Worm (Caenorhabditis elegans) whole organism, L1 larva: ENCODE results near the gene abu-1.
A peak's percentile ranks its signal among the peaks of the same experiment; 100 is the strongest.

Experiments used
- C04F5.9 ChIP-seq: sonication (generic microtip); optimal IDR thresholded peaks from 2 replicates; lab custom pipeline; 2016; ENCODE audit warnings: missing genetic modification characterization, missing compliant biosample characterization
- C16A3.4 ChIP-seq: fragments of 150-350 bp; optimal IDR thresholded peaks from 2 replicates; lab custom pipeline; 2014; ENCODE audit warnings: missing biosample characterization, missing genetic modification characterization
- C34B4.2 ChIP-seq: sonication (generic microtip); optimal IDR thresholded peaks from 2 replicates; lab custom pipeline; 2017; ENCODE audit warnings: mild to moderate bottlenecking, missing genetic modification characterization, missing compliant biosample characterization
- F16B12.6 ChIP-seq: fragments of 150-350 bp; optimal IDR thresholded peaks from 2 replicates; lab custom pipeline; 2014; ENCODE audit warnings: missing biosample characterization, missing genetic modification characterization
- Y116A8C.19 ChIP-seq: sonication (generic microtip); optimal IDR thresholded peaks from 2 replicates; lab custom pipeline; 2016; ENCODE audit warnings: missing compliant biosample characterization, missing genetic modification characterization, borderline replicate concordance
- ceh-63 ChIP-seq: fragments of 200-800 bp; sonication (Bioruptor generic); optimal IDR thresholded peaks from 2 replicates; lab custom pipeline; 2018; ENCODE audit warnings: mild to moderate bottlenecking, missing genetic modification characterization, missing compliant biosample characterization
- ceh-88 ChIP-seq: fragments of 200-800 bp; sonication (Bioruptor generic); IDR thresholded peaks from 2 replicates; pipeline ENCODE4 v1.3.6; 2022; ENCODE audit warnings: missing genetic modification characterization, missing compliant biosample characterization
- ceh-90 ChIP-seq: sonication (generic microtip); optimal IDR thresholded peaks from 2 replicates; lab custom pipeline; 2016; ENCODE audit warnings: missing genetic modification characterization, missing compliant biosample characterization
- ces-1 ChIP-seq: fragments of 150-350 bp; optimal IDR thresholded peaks from 2 replicates; lab custom pipeline; 2014; ENCODE audit warnings: missing biosample characterization, missing genetic modification reagents, missing genetic modification characterization
- efl-1 ChIP-seq, 4 experiments: fragments of 150-350 bp; optimal IDR thresholded peaks in 3 of 4; peaks in 1 of 4; 1 replicate in 1 of 4; 2 replicates in 3 of 4; lab custom pipeline; 2014; ENCODE audit warnings: missing biosample characterization in 2 of 4, missing genetic modification characterization in 2 of 4, missing genetic modification reagents in 2 of 4
- efl-3 ChIP-seq: fragments of 200-800 bp; sonication (Bioruptor generic); optimal IDR thresholded peaks from 2 replicates; lab custom pipeline; 2018; ENCODE audit warnings: mild to moderate bottlenecking, missing genetic modification characterization, missing compliant biosample characterization
- egl-13 ChIP-seq: sonication (generic microtip); optimal IDR thresholded peaks from 2 replicates; lab custom pipeline; 2016; ENCODE audit warnings: missing genotype, missing genetic modification reagents, missing genetic modification characterization, missing compliant biosample characterization
- elt-2 ChIP-seq: sonication (generic microtip); optimal IDR thresholded peaks from 2 replicates; lab custom pipeline; 2016; ENCODE audit warnings: missing genetic modification characterization, mild to moderate bottlenecking, inconsistent platforms, missing compliant biosample characterization, missing genetic modification reagents
- elt-3 ChIP-seq, 6 experiments: fragments of 150-350 bp in 1 of 6; sonication (generic microtip); optimal IDR thresholded peaks; 2 replicates each; lab custom pipeline; 2017 to 2018; ENCODE audit warnings: missing biosample characterization in 6 of 6, missing genetic modification characterization in 6 of 6, inconsistent platforms in 1 of 6
- ets-5 ChIP-seq: fragments of 200-800 bp; sonication (Bioruptor generic); IDR thresholded peaks from 2 replicates; pipeline ENCODE4 v1.3.6; 2022; ENCODE audit warnings: missing genetic modification characterization, missing compliant biosample characterization
- fkh-10 ChIP-seq: sonication (generic microtip); optimal IDR thresholded peaks from 2 replicates; lab custom pipeline; 2017; ENCODE audit warnings: missing biosample characterization, missing genetic modification reagents, missing genetic modification characterization
- fkh-8 ChIP-seq: sonication (generic microtip); optimal IDR thresholded peaks from 2 replicates; lab custom pipeline; 2016; ENCODE audit warnings: mild to moderate bottlenecking, missing genetic modification characterization, missing compliant biosample characterization
- fos-1 ChIP-seq: fragments of 150-350 bp; optimal IDR thresholded peaks from 2 replicates; lab custom pipeline; 2014; ENCODE audit warnings: missing biosample characterization, missing genetic modification characterization
- hlh-17 ChIP-seq: fragments of 200-800 bp; sonication (Bioruptor generic); optimal IDR thresholded peaks from 2 replicates; lab custom pipeline; 2018; ENCODE audit warnings: missing genetic modification characterization, mild to moderate bottlenecking, missing compliant biosample characterization, moderate library complexity, borderline replicate concordance
- lin-13 ChIP-seq: fragments of 150-350 bp; optimal IDR thresholded peaks from 2 replicates; lab custom pipeline; 2014; ENCODE audit warnings: missing biosample characterization, missing genetic modification reagents, missing genetic modification characterization
- lin-14 ChIP-seq: fragments of 200-800 bp; sonication (Bioruptor generic); optimal IDR thresholded peaks from 2 replicates; lab custom pipeline; 2018; ENCODE audit warnings: mild to moderate bottlenecking, missing genetic modification characterization, moderate library complexity, missing compliant biosample characterization
- lin-39 ChIP-seq: fragments of 150-350 bp; optimal IDR thresholded peaks from 2 replicates; lab custom pipeline; 2014; ENCODE audit warnings: missing biosample characterization, missing genetic modification reagents, missing genetic modification characterization
- lir-3 ChIP-seq: sonication (generic microtip); optimal IDR thresholded peaks from 2 replicates; lab custom pipeline; 2016; ENCODE audit warnings: mild to moderate bottlenecking, missing genetic modification characterization, moderate library complexity, missing compliant biosample characterization; ENCODE audit not compliant: poor library complexity
- lsy-2 ChIP-seq, 2 experiments: fragments of 150-350 bp; optimal IDR thresholded peaks; 2 replicates each; lab custom pipeline; 2014; ENCODE audit warnings: missing biosample characterization in 2 of 2, missing genetic modification characterization in 2 of 2
- mef-2 ChIP-seq: fragments of 150-350 bp; optimal IDR thresholded peaks from 2 replicates; lab custom pipeline; 2014; ENCODE audit warnings: missing biosample characterization, missing genetic modification characterization
- mep-1 ChIP-seq: fragments of 150-350 bp; optimal IDR thresholded peaks from 2 replicates; lab custom pipeline; 2014; ENCODE audit warnings: missing biosample characterization, missing genetic modification characterization
- nhr-11 ChIP-seq: fragments of 150-350 bp; optimal IDR thresholded peaks from 2 replicates; lab custom pipeline; 2014; ENCODE audit warnings: missing biosample characterization, missing genetic modification characterization
- nhr-237 ChIP-seq: fragments of 150-350 bp; optimal IDR thresholded peaks from 2 replicates; lab custom pipeline; 2014; ENCODE audit warnings: missing biosample characterization, missing genetic modification characterization
- nhr-28 ChIP-seq: fragments of 150-350 bp; optimal IDR thresholded peaks from 2 replicates; lab custom pipeline; 2014; ENCODE audit warnings: missing biosample characterization, missing genetic modification characterization
- nhr-47 ChIP-seq: sonication (generic microtip); optimal IDR thresholded peaks from 2 replicates; lab custom pipeline; 2016; ENCODE audit warnings: mild to moderate bottlenecking, missing genetic modification characterization, moderate library complexity, missing compliant biosample characterization
- nhr-71 ChIP-seq: sonication (generic microtip); optimal IDR thresholded peaks from 2 replicates; lab custom pipeline; 2016; ENCODE audit warnings: mild to moderate bottlenecking, missing genetic modification characterization, moderate library complexity, missing compliant biosample characterization
- nhr-76 ChIP-seq: sonication (generic microtip); optimal IDR thresholded peaks from 2 replicates; lab custom pipeline; 2017; ENCODE audit warnings: missing biosample characterization, missing genetic modification characterization
- nhr-77 ChIP-seq: fragments of 150-350 bp; optimal IDR thresholded peaks from 2 replicates; lab custom pipeline; 2014; ENCODE audit warnings: missing biosample characterization, missing genetic modification characterization
- nhr-84 ChIP-seq: sonication (generic microtip); optimal IDR thresholded peaks from 2 replicates; lab custom pipeline; 2017; ENCODE audit warnings: missing biosample characterization, missing genetic modification characterization
- nhr-85 ChIP-seq: sonication (generic microtip); peaks from one replicate; lab custom pipeline; 2016; ENCODE audit warnings: missing genetic modification characterization, inconsistent platforms, missing compliant biosample characterization
- pag-3 ChIP-seq: sonication (generic microtip); optimal IDR thresholded peaks from 2 replicates; lab custom pipeline; 2017; ENCODE audit warnings: missing genetic modification characterization, mild to moderate bottlenecking, missing compliant biosample characterization, antibody characterized with exemption, borderline replicate concordance; ENCODE audit not compliant: insufficient read depth
- snu-23 ChIP-seq: sonication (generic microtip); optimal IDR thresholded peaks from 2 replicates; lab custom pipeline; 2016; ENCODE audit warnings: missing genetic modification characterization, missing compliant biosample characterization
- sptf-1 ChIP-seq: fragments of 150-350 bp; optimal IDR thresholded peaks from 2 replicates; lab custom pipeline; 2014; ENCODE audit warnings: missing biosample characterization, missing genetic modification characterization
- tbx-2 ChIP-seq: sonication (generic microtip); optimal IDR thresholded peaks from 2 replicates; lab custom pipeline; 2016; ENCODE audit warnings: missing genetic modification characterization, missing compliant biosample characterization
- vab-15 ChIP-seq: sonication (generic microtip); optimal IDR thresholded peaks from 2 replicates; lab custom pipeline; 2017; ENCODE audit warnings: missing genotype, mild to moderate bottlenecking, missing genetic modification characterization, missing compliant biosample characterization
- zag-1 ChIP-seq: fragments of 150-350 bp; optimal IDR thresholded peaks from 2 replicates; lab custom pipeline; 2014; ENCODE audit warnings: missing biosample characterization, missing genetic modification characterization
- ztf-11 ChIP-seq, 2 experiments: sonication (generic microtip); optimal IDR thresholded peaks; 2 replicates each; lab custom pipeline; 2016 to 2017; ENCODE audit warnings: missing genetic modification characterization in 2 of 2, missing biosample characterization in 1 of 2, missing compliant biosample characterization in 1 of 2
- ztf-4 ChIP-seq: fragments of 150-350 bp; optimal IDR thresholded peaks from 2 replicates; lab custom pipeline; 2014; ENCODE audit warnings: missing biosample characterization, missing genetic modification characterization

abu-1 gene

ce11 chrV:10371177-10371576 lies 10.4 kb downstream of the abu-1 start (continued):
- TF ChIP-seq pag-3 (tag; lab: Kevin White, UChicago): no peak
- no peak for TF ChIP-seq mef-2 (tag; lab: Kevin White, UChicago)
- TF ChIP-seq sptf-1 (tag; lab: Kevin White, UChicago): no peak
- TF ChIP-seq lin-39: no peak
- TF ChIP-seq fos-1 (tag; lab: Kevin White, UChicago): no peak
- TF ChIP-seq ceh-90: no peak
- TF ChIP-seq C16A3.4 (tag; lab: Kevin White, UChicago): peak; percentile 5
- no peak for TF ChIP-seq Y116A8C.19
- TF ChIP-seq fkh-10: no peak
- TF ChIP-seq snu-23: peak; percentile 52
- no peak for TF ChIP-seq vab-15 (tag; lab: Kevin White, UChicago)
- no peak for TF ChIP-seq nhr-11 (tag; lab: Kevin White, UChicago)
- TF ChIP-seq egl-13 (tag; lab: Kevin White, UChicago): no peak
- no peak for TF ChIP-seq ets-5 (GFP tag; lab: Robert Waterston, UW)
- TF ChIP-seq nhr-76 (tag; lab: Kevin White, UChicago): no peak
- no peak for TF ChIP-seq fkh-8 (tag; lab: Kevin White, UChicago)
- no peak for TF ChIP-seq ceh-63
- TF ChIP-seq nhr-237: no peak
- TF ChIP-seq lin-14 (GFP tag; lab: Kevin White, UChicago): peak; percentile 68
- TF ChIP-seq efl-1 (optimal IDR thresholded peaks at IDR 0.05; lab: Kevin White, UChicago): no peak
- peak in 1 of 2 experiments; percentile 59 for TF ChIP-seq efl-1 (GFP tag; optimal IDR thresholded peaks at IDR 0.05 in 1 of 2; lab: Kevin White, UChicago)
- peak; percentile 49 for TF ChIP-seq nhr-71 (tag; lab: Kevin White, UChicago)
- peak; percentile 76 for TF ChIP-seq elt-2
- TF ChIP-seq lir-3: no peak
- no peak for TF ChIP-seq mep-1 (tag; lab: Kevin White, UChicago)
- TF ChIP-seq F16B12.6 (tag; lab: Kevin White, UChicago): no peak
- TF ChIP-seq ces-1 (GFP tag; lab: Kevin White, UChicago): no peak
- no peak for TF ChIP-seq nhr-77 (tag; lab: Kevin White, UChicago)
- no peak for TF ChIP-seq efl-3 (GFP tag; lab: Kevin White, UChicago)
- TF ChIP-seq elt-3 (tag; optimal IDR thresholded peaks at IDR 0.05; lab: Kevin White, UChicago): peak in 2 of 6 experiments; percentile 31 to 37
- peak; percentile 48 for TF ChIP-seq tbx-2 (tag; lab: Kevin White, UChicago)
- TF ChIP-seq ztf-11 (tag; optimal IDR thresholded peaks at IDR 0.05; lab: Kevin White, UChicago): no peak
- TF ChIP-seq nhr-85 (tag; lab: Kevin White, UChicago): peak; percentile 76
- TF ChIP-seq nhr-47: no peak
- no peak for TF ChIP-seq ztf-4 (tag; lab: Kevin White, UChicago)
- no peak for TF ChIP-seq zag-1 (tag; lab: Kevin White, UChicago)
- TF ChIP-seq nhr-84 (tag; lab: Kevin White, UChicago): no peak
- TF ChIP-seq ceh-88: no peak
- TF ChIP-seq lin-13 (GFP tag; lab: Kevin White, UChicago): no peak
- TF ChIP-seq nhr-28 (tag; lab: Kevin White, UChicago): no peak
- TF ChIP-seq C04F5.9 (tag; lab: Kevin White, UChicago): no peak
- TF ChIP-seq hlh-17: no peak
- TF ChIP-seq C34B4.2: no peak

ce11 chrV:10368256-10368655 lies 13.4 kb downstream of the abu-1 start, which contains the start of gene sri-20:
Gene sri-20, plus strand, starts transcription at chrV:10368556.
- TF ChIP-seq efl-1 (optimal IDR thresholded peaks at IDR 0.05; lab: Kevin White, UChicago) (no peak), efl-1 (GFP tag; optimal IDR thresholded peaks at IDR 0.05 in 1 of 2; lab: Kevin White, UChicago) (peak in 1 of 2 experiments; percentile 75), lsy-2 (tag; optimal IDR thresholded peaks at IDR 0.05; lab: Kevin White, UChicago) (no peak)
- TF ChIP-seq, all 84 proteins: peak for 1
